Worm (Caenorhabditis elegans) whole organism, L1 larva: ENCODE results near the gene ZK470.6.

ENCODE experiments used
- C04F5.9 ChIP-seq: sonication (generic microtip); optimal IDR thresholded peaks from 2 replicates; lab custom pipeline; 2016; ENCODE audit warnings: missing genetic modification characterization, missing compliant biosample characterization
- C16A3.4 ChIP-seq: fragments of 150-350 bp; optimal IDR thresholded peaks from 2 replicates; lab custom pipeline; 2014; ENCODE audit warnings: missing biosample characterization, missing genetic modification characterization
- C34B4.2 ChIP-seq: sonication (generic microtip); optimal IDR thresholded peaks from 2 replicates; lab custom pipeline; 2017; ENCODE audit warnings: mild to moderate bottlenecking, missing genetic modification characterization, missing compliant biosample characterization
- F16B12.6 ChIP-seq: fragments of 150-350 bp; optimal IDR thresholded peaks from 2 replicates; lab custom pipeline; 2014; ENCODE audit warnings: missing biosample characterization, missing genetic modification characterization
- aly-2 ChIP-seq: fragments of 150-350 bp; optimal IDR thresholded peaks from 2 replicates; lab custom pipeline; 2014; ENCODE audit warnings: missing biosample characterization, missing genetic modification characterization
- ama-1 ChIP-seq: fragments of 150-350 bp; optimal IDR thresholded peaks from 2 replicates; lab custom pipeline; 2014
- blmp-1 ChIP-seq: fragments of 150-350 bp; optimal IDR thresholded peaks from 2 replicates; lab custom pipeline; 2014; ENCODE audit warnings: missing biosample characterization, missing genetic modification characterization
- ces-1 ChIP-seq: fragments of 150-350 bp; optimal IDR thresholded peaks from 2 replicates; lab custom pipeline; 2014; ENCODE audit warnings: missing biosample characterization, missing genetic modification reagents, missing genetic modification characterization
- dsc-1 ChIP-seq: sonication (generic microtip); optimal IDR thresholded peaks from 2 replicates; lab custom pipeline; 2016; ENCODE audit warnings: mild to moderate bottlenecking, missing genetic modification characterization, missing compliant biosample characterization
- efl-1 ChIP-seq, 4 experiments: fragments of 150-350 bp; optimal IDR thresholded peaks in 3 of 4; peaks in 1 of 4; 1 replicate in 1 of 4; 2 replicates in 3 of 4; lab custom pipeline; 2014; ENCODE audit warnings: missing biosample characterization in 2 of 4, missing genetic modification characterization in 2 of 4, missing genetic modification reagents in 2 of 4
- efl-3 ChIP-seq: fragments of 200-800 bp; sonication (Bioruptor generic); optimal IDR thresholded peaks from 2 replicates; lab custom pipeline; 2018; ENCODE audit warnings: mild to moderate bottlenecking, missing genetic modification characterization, missing compliant biosample characterization
- egl-27 ChIP-seq, 2 experiments: fragments of 150-350 bp in 1 of 2; sonication (generic microtip); optimal IDR thresholded peaks; 3 replicates each; lab custom pipeline; 2017 to 2018; ENCODE audit warnings: missing biosample characterization in 2 of 2, missing genetic modification characterization in 2 of 2, missing genetic modification reagents in 2 of 2
- elt-2 ChIP-seq: sonication (generic microtip); optimal IDR thresholded peaks from 2 replicates; lab custom pipeline; 2016; ENCODE audit warnings: missing genetic modification characterization, mild to moderate bottlenecking, inconsistent platforms, missing compliant biosample characterization, missing genetic modification reagents
- elt-3 ChIP-seq, 6 experiments: fragments of 150-350 bp in 1 of 6; sonication (generic microtip); optimal IDR thresholded peaks; 2 replicates each; lab custom pipeline; 2017 to 2018; ENCODE audit warnings: missing biosample characterization in 6 of 6, missing genetic modification characterization in 6 of 6, inconsistent platforms in 1 of 6
- fkh-4 ChIP-seq: sonication (generic microtip); optimal IDR thresholded peaks from 2 replicates; lab custom pipeline; 2016; ENCODE audit warnings: missing compliant biosample characterization, missing genetic modification characterization, borderline replicate concordance
- fos-1 ChIP-seq: fragments of 150-350 bp; optimal IDR thresholded peaks from 2 replicates; lab custom pipeline; 2014; ENCODE audit warnings: missing biosample characterization, missing genetic modification characterization
- grh-1 ChIP-seq: fragments of 200-800 bp; sonication (Bioruptor generic); IDR thresholded peaks from 2 replicates; pipeline ENCODE4 v1.3.6; 2022; ENCODE audit warnings: missing genetic modification reagents, missing genetic modification characterization, missing compliant biosample characterization
- hlh-17 ChIP-seq: fragments of 200-800 bp; sonication (Bioruptor generic); optimal IDR thresholded peaks from 2 replicates; lab custom pipeline; 2018; ENCODE audit warnings: missing genetic modification characterization, mild to moderate bottlenecking, missing compliant biosample characterization, moderate library complexity, borderline replicate concordance
- hlh-4 ChIP-seq: sonication (generic microtip); optimal IDR thresholded peaks from 2 replicates; lab custom pipeline; 2016; ENCODE audit warnings: mild to moderate bottlenecking, missing genetic modification characterization, missing compliant biosample characterization
- lin-13 ChIP-seq: fragments of 150-350 bp; optimal IDR thresholded peaks from 2 replicates; lab custom pipeline; 2014; ENCODE audit warnings: missing biosample characterization, missing genetic modification reagents, missing genetic modification characterization
- lin-14 ChIP-seq: fragments of 200-800 bp; sonication (Bioruptor generic); optimal IDR thresholded peaks from 2 replicates; lab custom pipeline; 2018; ENCODE audit warnings: mild to moderate bottlenecking, missing genetic modification characterization, moderate library complexity, missing compliant biosample characterization
- lin-39 ChIP-seq: fragments of 150-350 bp; optimal IDR thresholded peaks from 2 replicates; lab custom pipeline; 2014; ENCODE audit warnings: missing biosample characterization, missing genetic modification reagents, missing genetic modification characterization
- lsy-2 ChIP-seq, 2 experiments: fragments of 150-350 bp; optimal IDR thresholded peaks; 2 replicates each; lab custom pipeline; 2014; ENCODE audit warnings: missing biosample characterization in 2 of 2, missing genetic modification characterization in 2 of 2
- mep-1 ChIP-seq: fragments of 150-350 bp; optimal IDR thresholded peaks from 2 replicates; lab custom pipeline; 2014; ENCODE audit warnings: missing biosample characterization, missing genetic modification characterization
- nhr-11 ChIP-seq: fragments of 150-350 bp; optimal IDR thresholded peaks from 2 replicates; lab custom pipeline; 2014; ENCODE audit warnings: missing biosample characterization, missing genetic modification characterization
- nhr-12 ChIP-seq: sonication (generic microtip); optimal IDR thresholded peaks from 2 replicates; lab custom pipeline; 2017; ENCODE audit warnings: missing biosample characterization, missing genetic modification characterization
- nhr-19 ChIP-seq: fragments of 200-800 bp; sonication (Bioruptor generic); conservative IDR thresholded peaks from 2 replicates; pipeline ENCODE4 v1.3.6; 2022; ENCODE audit warnings: missing genetic modification characterization, missing compliant biosample characterization
- nhr-20 ChIP-seq: sonication (generic microtip); optimal IDR thresholded peaks from 2 replicates; lab custom pipeline; 2016; ENCODE audit warnings: mild to moderate bottlenecking, missing genetic modification characterization, missing compliant biosample characterization
- nhr-28 ChIP-seq: fragments of 150-350 bp; optimal IDR thresholded peaks from 2 replicates; lab custom pipeline; 2014; ENCODE audit warnings: missing biosample characterization, missing genetic modification characterization
- nhr-47 ChIP-seq: sonication (generic microtip); optimal IDR thresholded peaks from 2 replicates; lab custom pipeline; 2016; ENCODE audit warnings: mild to moderate bottlenecking, missing genetic modification characterization, moderate library complexity, missing compliant biosample characterization
- nhr-71 ChIP-seq: sonication (generic microtip); optimal IDR thresholded peaks from 2 replicates; lab custom pipeline; 2016; ENCODE audit warnings: mild to moderate bottlenecking, missing genetic modification characterization, moderate library complexity, missing compliant biosample characterization
- nhr-90 ChIP-seq: sonication (generic microtip); optimal IDR thresholded peaks from 2 replicates; lab custom pipeline; 2016; ENCODE audit warnings: mild to moderate bottlenecking, missing genetic modification characterization, missing compliant biosample characterization; ENCODE audit not compliant: poor library complexity
- pag-3 ChIP-seq: sonication (generic microtip); optimal IDR thresholded peaks from 2 replicates; lab custom pipeline; 2017; ENCODE audit warnings: missing genetic modification characterization, mild to moderate bottlenecking, missing compliant biosample characterization, antibody characterized with exemption, borderline replicate concordance; ENCODE audit not compliant: insufficient read depth
- pax-3 ChIP-seq: fragments of 200-800 bp; sonication (Bioruptor generic); optimal IDR thresholded peaks from 2 replicates; lab custom pipeline; 2018; ENCODE audit warnings: mild to moderate bottlenecking, missing genetic modification characterization, moderate library complexity, missing compliant biosample characterization
- rnt-1 ChIP-seq: sonication (generic microtip); optimal IDR thresholded peaks from 2 replicates; lab custom pipeline; 2016; ENCODE audit warnings: mild to moderate bottlenecking, missing genetic modification characterization, moderate library complexity, missing compliant biosample characterization
- skn-1 ChIP-seq: fragments of 150-350 bp; optimal IDR thresholded peaks from 2 replicates; lab custom pipeline; 2014; ENCODE audit warnings: missing biosample characterization, missing genetic modification characterization
- snpc-4 ChIP-seq: fragments of 150-350 bp; optimal IDR thresholded peaks from 2 replicates; lab custom pipeline; 2014; ENCODE audit warnings: missing biosample characterization, missing genetic modification characterization
- snu-23 ChIP-seq: sonication (generic microtip); optimal IDR thresholded peaks from 2 replicates; lab custom pipeline; 2016; ENCODE audit warnings: missing genetic modification characterization, missing compliant biosample characterization
- sox-4 ChIP-seq: sonication (generic microtip); optimal IDR thresholded peaks from 2 replicates; lab custom pipeline; 2016; ENCODE audit warnings: missing genetic modification characterization, missing compliant biosample characterization
- swsn-7 ChIP-seq: sonication (generic microtip); optimal IDR thresholded peaks from 2 replicates; lab custom pipeline; 2016; ENCODE audit warnings: missing genetic modification characterization, missing compliant biosample characterization
- xbp-1 ChIP-seq: sonication (generic microtip); optimal IDR thresholded peaks from 2 replicates; lab custom pipeline; 2016; ENCODE audit warnings: missing genetic modification characterization, missing compliant biosample characterization
- zag-1 ChIP-seq: fragments of 150-350 bp; optimal IDR thresholded peaks from 2 replicates; lab custom pipeline; 2014; ENCODE audit warnings: missing biosample characterization, missing genetic modification characterization
- zip-4 ChIP-seq: fragments of 200-800 bp; sonication (Bioruptor generic); optimal IDR thresholded peaks from 2 replicates; lab custom pipeline; 2018; ENCODE audit warnings: mild to moderate bottlenecking, missing genetic modification characterization, moderate library complexity, missing compliant biosample characterization
- ztf-4 ChIP-seq: fragments of 150-350 bp; optimal IDR thresholded peaks from 2 replicates; lab custom pipeline; 2014; ENCODE audit warnings: missing biosample characterization, missing genetic modification characterization

Gene ZK470.6

ce11 chrX:4215500-4216107 is 38.3 kb upstream of the ZK470.6 start:
- no peak for TF ChIP-seq C34B4.2 (tag; lab: Kevin White, UChicago)
- no peak for TF ChIP-seq pax-3
- no peak for TF ChIP-seq dsc-1 (tag; lab: Kevin White, UChicago)
- TF ChIP-seq aly-2 (tag; lab: Kevin White, UChicago) = no peak
- TF ChIP-seq snu-23 (GFP tag; lab: Kevin White, UChicago) = no peak
- TF ChIP-seq efl-1 (optimal IDR thresholded peaks at IDR 0.05; lab: Kevin White, UChicago) = no peak
- peak in 1 of 2 experiments; percentile 42 for TF ChIP-seq efl-1 (GFP tag; optimal IDR thresholded peaks at IDR 0.05 in 1 of 2; lab: Kevin White, UChicago)
- no peak for TF ChIP-seq F16B12.6
- TF ChIP-seq nhr-20 (tag; lab: Kevin White, UChicago) = peak; percentile 31
- TF ChIP-seq nhr-12 (tag; lab: Kevin White, UChicago) = no peak
- TF ChIP-seq nhr-71 = peak; percentile 11
- no peak for TF ChIP-seq lsy-2 (tag; optimal IDR thresholded peaks at IDR 0.05; lab: Kevin White, UChicago)
- TF ChIP-seq elt-2 (tag; lab: Kevin White, UChicago) = peak; percentile 52
- no peak for TF ChIP-seq grh-1
- peak in 1 of 6 experiments; percentile 53 for TF ChIP-seq elt-3 (tag; optimal IDR thresholded peaks at IDR 0.05; lab: Kevin White, UChicago)
- TF ChIP-seq fos-1 = no peak
- TF ChIP-seq zag-1 (tag; lab: Kevin White, UChicago) = no peak
- TF ChIP-seq sox-4 (tag; lab: Kevin White, UChicago) = no peak
- TF ChIP-seq nhr-11 (tag; lab: Kevin White, UChicago) = no peak
- no peak for TF ChIP-seq ztf-4
- TF ChIP-seq nhr-47 (tag; lab: Kevin White, UChicago) = no peak
- peak; percentile 33 for TF ChIP-seq lin-14
- no peak for TF ChIP-seq fkh-4 (tag; lab: Kevin White, UChicago)
- TF ChIP-seq nhr-90 = peak; percentile 32
- TF ChIP-seq pag-3 (tag; lab: Kevin White, UChicago) = no peak
- peak; percentile 19 for TF ChIP-seq blmp-1 (tag; lab: Kevin White, UChicago)
- TF ChIP-seq efl-3 (GFP tag; lab: Kevin White, UChicago) = no peak
- TF ChIP-seq C04F5.9 (tag; lab: Kevin White, UChicago) = no peak
- no peak for TF ChIP-seq egl-27 (tag; optimal IDR thresholded peaks at IDR 0.05; lab: Kevin White, UChicago)
- TF ChIP-seq ces-1 (GFP tag; lab: Kevin White, UChicago) = no peak
- TF ChIP-seq ama-1 (lab: Kevin White, UChicago) = no peak

ce11 chrX:4214643-4215042 is 37.3 kb upstream of the ZK470.6 start:
- peak; percentile 65 for TF ChIP-seq rnt-1 (tag; lab: Kevin White, UChicago)
- peak; percentile 28 for TF ChIP-seq mep-1 (tag; lab: Kevin White, UChicago)
- TF ChIP-seq lin-13 (GFP tag; lab: Kevin White, UChicago) = no peak
- TF ChIP-seq nhr-19 (GFP tag; lab: Robert Waterston, UW) = no peak
- no peak for TF ChIP-seq dsc-1 (tag; lab: Kevin White, UChicago)
- TF ChIP-seq nhr-71 = peak; percentile 12
- TF ChIP-seq skn-1 (tag; lab: Kevin White, UChicago) = peak; percentile 44
- no peak for TF ChIP-seq hlh-4 (tag; lab: Kevin White, UChicago)
- TF ChIP-seq hlh-17 (GFP tag; lab: Kevin White, UChicago) = no peak
- TF ChIP-seq snpc-4 = peak; percentile 9
- peak; percentile 59 for TF ChIP-seq lin-14
- peak; percentile 5 for TF ChIP-seq swsn-7 (tag; lab: Kevin White, UChicago)
- TF ChIP-seq lin-39 (tag; lab: Kevin White, UChicago) = no peak
- TF ChIP-seq nhr-20 (tag; lab: Kevin White, UChicago) = peak; percentile 5
- peak; percentile 24 for TF ChIP-seq xbp-1 (tag; lab: Kevin White, UChicago)
- TF ChIP-seq zip-4 (GFP tag; lab: Kevin White, UChicago) = peak; percentile 80
- peak; percentile 2 for TF ChIP-seq snu-23 (GFP tag; lab: Kevin White, UChicago)
- no peak for TF ChIP-seq sox-4 (tag; lab: Kevin White, UChicago)
- peak in 1 of 2 experiments; percentile 24 for TF ChIP-seq efl-1 (optimal IDR thresholded peaks at IDR 0.05; lab: Kevin White, UChicago)
- TF ChIP-seq efl-1 (GFP tag; optimal IDR thresholded peaks at IDR 0.05 in 1 of 2; lab: Kevin White, UChicago) = peak in 1 of 2 experiments; percentile 84
- TF ChIP-seq nhr-28 = no peak
- TF ChIP-seq nhr-47 (tag; lab: Kevin White, UChicago) = peak; percentile 23
- TF ChIP-seq C16A3.4 (tag; lab: Kevin White, UChicago) = no peak
